Worm (Caenorhabditis elegans): ENCODE results near the gene nol-9.

Gene nol-9

DNA sequence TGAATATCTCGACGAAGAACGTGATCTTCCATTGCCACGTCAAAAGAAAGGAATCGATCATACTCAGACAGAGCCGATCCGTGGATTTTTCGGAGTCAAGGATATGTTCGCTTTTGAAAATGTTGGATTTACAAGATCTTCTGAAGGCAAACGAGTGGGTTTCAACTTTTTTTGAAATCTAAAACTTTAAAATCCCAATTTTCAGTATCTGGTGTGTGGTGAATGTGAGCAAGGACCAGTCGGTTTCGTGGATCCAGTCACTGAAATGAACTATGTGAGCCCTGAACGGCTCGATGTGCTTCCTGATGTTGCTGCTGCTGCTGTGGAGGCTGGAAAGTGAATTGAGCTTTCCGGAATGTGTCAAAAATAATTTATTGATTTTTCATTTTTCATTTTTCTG, 35.4 kb upstream of the nol-9 start, which contains the start of gene lsm-3:
lsm-3 (plus strand) TSS at position 301 of the 400 bp plus-strand sequence.
- TF ChIP-seq nhr-23 (tag; optimal IDR thresholded peaks at IDR 0.05) (no peak), peb-1 (tag; optimal IDR thresholded peaks at IDR 0.05) (no peak), nhr-237 (tag; optimal IDR thresholded peaks at IDR 0.05) (no peak), nhr-25 (tag; optimal IDR thresholded peaks at IDR 0.05) (no peak), Y55F3AM.14 (GFP tag; optimal IDR thresholded peaks at IDR 0.05) (no peak), nhr-129 (tag; optimal IDR thresholded peaks at IDR 0.05) (no peak), unc-55 (GFP tag; optimal IDR thresholded peaks at IDR 0.05) (no peak), gmeb-1 (tag; optimal IDR thresholded peaks at IDR 0.05) (no peak), elt-3 (tag; optimal IDR thresholded peaks at IDR 0.05) (no peak), elt-1 (tag; optimal IDR thresholded peaks at IDR 0.05) (no peak), mab-5 (tag; optimal IDR thresholded peaks at IDR 0.05) (no peak)

DNA sequence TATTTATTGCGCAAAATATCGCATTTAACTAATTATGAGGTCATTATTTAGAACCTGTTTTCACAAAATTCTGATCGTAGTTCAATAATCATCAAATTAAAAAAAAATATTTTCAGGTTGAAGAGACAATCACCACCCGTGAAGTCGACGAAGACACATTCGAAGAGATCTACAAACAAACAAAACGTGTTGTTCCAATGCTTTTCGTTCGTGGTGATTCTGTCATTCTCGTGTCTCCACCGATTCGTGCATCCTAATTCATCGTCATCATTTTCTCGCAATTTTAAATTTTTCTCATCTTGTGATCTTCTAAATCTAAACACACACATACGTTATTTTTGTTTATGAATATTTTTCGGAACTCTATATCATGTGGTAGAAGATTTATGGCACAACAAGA, 33.5 kb upstream of the nol-9 start:
- no peak for TF ChIP-seq lin-39 (tag; optimal IDR thresholded peaks at IDR 0.05)
- no peak for TF ChIP-seq nhr-11 (tag; optimal IDR thresholded peaks at IDR 0.05)
- TF ChIP-seq nhr-10 (tag; optimal IDR thresholded peaks at IDR 0.05): no peak
- no peak for TF ChIP-seq unc-62 (GFP tag; optimal IDR thresholded peaks at IDR 0.05)
- TF ChIP-seq sem-4 (tag; optimal IDR thresholded peaks at IDR 0.05): no peak
- no peak for TF ChIP-seq ceh-16 (tag; optimal IDR thresholded peaks at IDR 0.05)
- TF ChIP-seq nhr-21 (tag; optimal IDR thresholded peaks at IDR 0.05): peak; percentile 84
- peak; percentile 48 for TF ChIP-seq nhr-25 (tag; optimal IDR thresholded peaks at IDR 0.05)
- TF ChIP-seq sma-9 (GFP tag; optimal IDR thresholded peaks at IDR 0.05): no peak
- no peak for TF ChIP-seq sma-9 (tag; optimal IDR thresholded peaks at IDR 0.05)
- peak; percentile 57 for TF ChIP-seq Y55F3AM.14 (GFP tag; optimal IDR thresholded peaks at IDR 0.05)
- peak; percentile 40 for TF ChIP-seq gmeb-1 (tag; optimal IDR thresholded peaks at IDR 0.05)
- no peak for TF ChIP-seq snpc-4 (tag; optimal IDR thresholded peaks at IDR 0.05)
- peak; percentile 44 for TF ChIP-seq ama-1 (optimal IDR thresholded peaks at IDR 0.05)
- no peak for TF ChIP-seq blmp-1 (tag; optimal IDR thresholded peaks at IDR 0.05; ENCODE audit: insufficient read depth)
- peak; percentile 7 for TF ChIP-seq unc-55 (GFP tag; optimal IDR thresholded peaks at IDR 0.05)
- peak; percentile 16 for TF ChIP-seq nhr-129 (tag; optimal IDR thresholded peaks at IDR 0.05)
- TF ChIP-seq crh-2 (tag; optimal IDR thresholded peaks at IDR 0.05): peak; percentile 9
- TF ChIP-seq lin-11 (tag; optimal IDR thresholded peaks at IDR 0.05): no peak
- peak in 1 of 2 experiments; percentile 3 for TF ChIP-seq lsy-2 (tag; optimal IDR thresholded peaks at IDR 0.05)
- no peak for TF ChIP-seq mab-5 (tag; optimal IDR thresholded peaks at IDR 0.05)
- TF ChIP-seq nhr-6 (tag; optimal IDR thresholded peaks at IDR 0.05): peak; percentile 28
- no peak for TF ChIP-seq R02D3.7 (tag; optimal IDR thresholded peaks at IDR 0.05)
- no peak for TF ChIP-seq aly-2 (tag; optimal IDR thresholded peaks at IDR 0.05)

DNA sequence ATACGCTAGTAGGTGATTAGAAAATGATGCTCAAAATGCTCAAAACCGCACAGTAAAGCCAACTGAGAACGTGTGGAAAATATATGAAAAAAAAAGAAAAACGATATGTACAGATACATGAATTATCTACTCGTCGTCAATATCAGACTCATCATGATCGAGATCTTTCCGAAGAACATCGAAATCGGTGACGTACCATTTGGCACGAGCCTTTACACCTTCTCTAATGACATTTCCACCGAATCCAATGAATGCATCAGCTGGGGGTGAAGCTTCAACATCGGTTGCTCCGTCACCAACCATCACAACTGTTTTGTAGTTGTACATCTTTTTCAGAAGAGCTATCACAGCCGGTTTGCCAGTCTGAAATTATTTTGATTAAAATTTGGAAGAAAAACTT, 33.1 kb upstream of the nol-9 start:
- TF ChIP-seq ztf-1 (GFP tag; conservative IDR thresholded peaks at IDR 0.05) (0 out of 2 replicates have a peak, but pooled peaks have one; percentile 77), peb-1 (tag; optimal IDR thresholded peaks at IDR 0.05) (no peak), ztf-11 (tag; optimal IDR thresholded peaks at IDR 0.05) (no peak)

DNA sequence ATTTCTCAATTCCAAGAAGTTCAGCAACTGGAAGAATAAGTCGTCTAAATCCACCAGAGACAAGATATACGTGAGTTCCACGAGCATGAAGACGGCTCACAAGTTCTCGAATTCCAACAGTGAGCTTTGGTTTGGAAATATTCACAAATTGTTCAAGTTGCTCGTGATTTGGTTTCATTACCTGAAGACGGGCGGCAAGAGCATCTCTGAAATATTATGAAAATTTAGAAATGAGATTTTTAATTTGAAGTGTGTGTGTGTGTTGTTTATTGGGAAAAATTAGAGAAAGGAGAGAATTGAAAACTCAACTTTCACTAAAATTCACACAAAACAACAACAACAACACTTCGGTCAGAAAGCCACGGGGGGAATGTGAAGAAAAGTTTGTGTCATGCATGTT, 31.5 kb upstream of the nol-9 start:
- no peak for TF ChIP-seq nhr-237 (tag; optimal IDR thresholded peaks at IDR 0.05)
- peak; percentile 8 for TF ChIP-seq nhr-129 (tag; optimal IDR thresholded peaks at IDR 0.05)

DNA sequence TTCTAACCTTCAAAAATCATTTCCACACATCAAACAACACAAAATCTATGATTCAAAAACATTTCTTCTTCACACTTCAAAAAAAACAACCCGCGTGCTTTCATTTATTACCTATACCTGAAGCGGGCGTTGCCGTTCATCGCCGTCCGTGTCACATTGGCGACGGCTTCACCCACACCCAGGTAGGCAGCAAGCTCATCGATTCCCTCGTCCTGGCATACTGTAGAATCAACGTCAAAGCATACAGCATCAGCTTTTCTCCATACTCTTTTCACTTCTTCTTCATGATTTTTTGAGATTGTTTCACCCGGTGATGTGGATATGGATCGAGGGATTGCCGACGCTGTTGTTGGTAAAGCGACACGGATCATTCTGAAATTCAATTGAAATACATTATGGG, 30.1 kb upstream of the nol-9 start:
- no peak for TF ChIP-seq nhr-6 (tag; optimal IDR thresholded peaks at IDR 0.05)
- TF ChIP-seq F13H6.1 (tag; optimal IDR thresholded peaks at IDR 0.05): no peak
- TF ChIP-seq ceh-16 (tag; optimal IDR thresholded peaks at IDR 0.05): no peak
- TF ChIP-seq snpc-4 (tag; optimal IDR thresholded peaks at IDR 0.05): no peak
- TF ChIP-seq elt-1 (tag; optimal IDR thresholded peaks at IDR 0.05): no peak
- no peak for TF ChIP-seq lin-11 (tag; optimal IDR thresholded peaks at IDR 0.05)
- TF ChIP-seq mbf-1 (tag; optimal IDR thresholded peaks at IDR 0.05): no peak
- TF ChIP-seq lsy-2 (tag; optimal IDR thresholded peaks at IDR 0.05): no peak
- TF ChIP-seq sem-4 (tag; optimal IDR thresholded peaks at IDR 0.05): no peak
- TF ChIP-seq fos-1 (tag; optimal IDR thresholded peaks at IDR 0.05): no peak
- TF ChIP-seq nhr-11 (tag; optimal IDR thresholded peaks at IDR 0.05): no peak
- TF ChIP-seq C34F6.9 (tag; optimal IDR thresholded peaks at IDR 0.05): no peak
- no peak for TF ChIP-seq sma-3 (GFP tag; optimal IDR thresholded peaks at IDR 0.05)
- no peak for TF ChIP-seq nhr-10 (tag; optimal IDR thresholded peaks at IDR 0.05)
- no peak for TF ChIP-seq lin-13 (GFP tag; optimal IDR thresholded peaks at IDR 0.05)
